Worm (Caenorhabditis elegans): ENCODE results near the gene ctsa-3.1.

ce11 chrII:7277925-7278324 is 45.3 kb downstream of the ctsa-3.1 start:
- TF ChIP-seq W03F9.2 (tag; optimal IDR thresholded peaks at IDR 0.05) (no peak), dao-5 (tag; optimal IDR thresholded peaks at IDR 0.05) (no peak)

Measured in whole organism, L4/young adult.